Worm (Caenorhabditis elegans) whole organism, late embryonic: ENCODE data around the gene C34D4.10.

Experiments
- F13H6.1 ChIP-seq: sonication (generic microtip); optimal IDR thresholded peaks from 2 replicates; lab custom pipeline; 2016; ENCODE audit warnings: missing genetic modification characterization, missing compliant biosample characterization
- dve-1 ChIP-seq: sonication (generic microtip); optimal IDR thresholded peaks from 2 replicates; lab custom pipeline; 2017; ENCODE audit warnings: antibody characterized with exemption, mild to moderate bottlenecking, missing genetic modification characterization, missing compliant biosample characterization
- fkh-10 ChIP-seq: fragments of 150-350 bp; optimal IDR thresholded peaks from 2 replicates; lab custom pipeline; 2014; ENCODE audit warnings: missing biosample characterization, missing genetic modification reagents, missing genetic modification characterization
- lin-11 ChIP-seq: fragments of 200-800 bp; sonication (Bioruptor generic); optimal IDR thresholded peaks from 2 replicates; lab custom pipeline; 2018; ENCODE audit warnings: mild to moderate bottlenecking, missing genetic modification characterization, missing compliant biosample characterization
- nfya-1 ChIP-seq: sonication (generic microtip); optimal IDR thresholded peaks from 2 replicates; lab custom pipeline; 2017; ENCODE audit warnings: missing genetic modification characterization, mild to moderate bottlenecking, missing compliant biosample characterization, antibody characterized with exemption, moderate library complexity
- pha-2 ChIP-seq: sonication (generic microtip); optimal IDR thresholded peaks from 2 replicates; lab custom pipeline; 2017; ENCODE audit warnings: mild to moderate bottlenecking, missing genetic modification characterization, missing compliant biosample characterization
- pha-4 ChIP-seq: fragments of 150-350 bp; optimal IDR thresholded peaks from 2 replicates; lab custom pipeline; 2018; ENCODE audit warnings: missing biosample characterization, missing genetic modification reagents, missing genetic modification characterization
- unc-55 ChIP-seq: sonication (generic microtip); optimal IDR thresholded peaks from 2 replicates; lab custom pipeline; 2017; ENCODE audit warnings: missing biosample characterization, missing genetic modification reagents, missing genetic modification characterization

ce11 chrIV:7158161-7158560 lies 36.9 kb upstream of the C34D4.10 start:
- TF ChIP-seq fkh-10 (GFP tag; lab: Kevin White, UChicago) (no peak), lin-11 (tag; lab: Kevin White, UChicago) (no peak), nfya-1 (no peak), F13H6.1 (no peak), pha-4 (no peak), pha-2 (tag; lab: Kevin White, UChicago) (no peak), dve-1 (tag; lab: Kevin White, UChicago) (no peak), unc-55 (GFP tag; lab: Kevin White, UChicago) (no peak)
